Worm (Caenorhabditis elegans) whole organism, late embryonic: ENCODE data around the gene mmcm-1.

Experiments
- C38D4.7 ChIP-seq: fragments of 200-800 bp; sonication (Bioruptor generic); optimal IDR thresholded peaks from 2 replicates; lab custom pipeline; 2018; ENCODE audit warnings: mild to moderate bottlenecking, missing genetic modification characterization, moderate library complexity, missing compliant biosample characterization
- F13H6.1 ChIP-seq: sonication (generic microtip); optimal IDR thresholded peaks from 2 replicates; lab custom pipeline; 2016; ENCODE audit warnings: missing genetic modification characterization, missing compliant biosample characterization
- K09A11.1 ChIP-seq: sonication (generic microtip); optimal IDR thresholded peaks from 2 replicates; lab custom pipeline; 2017; ENCODE audit warnings: antibody characterized with exemption, mild to moderate bottlenecking, missing genetic modification characterization, missing compliant biosample characterization; ENCODE audit not compliant: insufficient read depth
- T23F11.4 ChIP-seq: fragments of 200-800 bp; sonication (Bioruptor generic); optimal IDR thresholded peaks from 2 replicates; lab custom pipeline; 2018; ENCODE audit warnings: mild to moderate bottlenecking, missing genetic modification characterization, missing compliant biosample characterization
- Y22D7AL.16 ChIP-seq: sonication (generic microtip); optimal IDR thresholded peaks from 2 replicates; lab custom pipeline; 2016; ENCODE audit warnings: missing genetic modification characterization, missing compliant biosample characterization
- ceh-14 ChIP-seq: sonication (generic microtip); optimal IDR thresholded peaks from 2 replicates; lab custom pipeline; 2016; ENCODE audit warnings: missing genotype, missing genetic modification characterization, missing compliant biosample characterization
- ceh-18 ChIP-seq: sonication (generic microtip); optimal IDR thresholded peaks from 2 replicates; lab custom pipeline; 2016; ENCODE audit warnings: missing genetic modification characterization, missing compliant biosample characterization
- ceh-19 ChIP-seq: fragments of 200-800 bp; sonication (Bioruptor generic); optimal IDR thresholded peaks from 2 replicates; lab custom pipeline; 2018; ENCODE audit warnings: mild to moderate bottlenecking, missing genetic modification characterization, missing compliant biosample characterization
- ceh-22 ChIP-seq: sonication (generic microtip); optimal IDR thresholded peaks from 2 replicates; lab custom pipeline; 2017; ENCODE audit warnings: missing biosample characterization, missing genetic modification characterization
- ceh-24 ChIP-seq: sonication (generic microtip); optimal IDR thresholded peaks from 2 replicates; lab custom pipeline; 2016; ENCODE audit warnings: mild to moderate bottlenecking, missing genetic modification characterization, missing compliant biosample characterization
- ceh-31 ChIP-seq: sonication (generic microtip); optimal IDR thresholded peaks from 2 replicates; lab custom pipeline; 2016; ENCODE audit warnings: missing genetic modification characterization, missing compliant biosample characterization
- ceh-34 ChIP-seq: sonication (generic microtip); optimal IDR thresholded peaks from 2 replicates; lab custom pipeline; 2016; ENCODE audit warnings: mild to moderate bottlenecking, missing genetic modification characterization, missing compliant biosample characterization
- ceh-45 ChIP-seq: fragments of 200-800 bp; sonication (Bioruptor generic); IDR thresholded peaks from 2 replicates; pipeline ENCODE4 v1.3.6; 2022; ENCODE audit warnings: missing genetic modification reagents, missing genetic modification characterization, missing compliant biosample characterization
- ceh-48 ChIP-seq: sonication (generic microtip); optimal IDR thresholded peaks from 2 replicates; lab custom pipeline; 2016; ENCODE audit warnings: missing genetic modification characterization, inconsistent platforms, missing compliant biosample characterization
- che-1 ChIP-seq: sonication (generic microtip); optimal IDR thresholded peaks from 2 replicates; lab custom pipeline; 2016; ENCODE audit warnings: mild to moderate bottlenecking, missing genetic modification characterization, missing compliant biosample characterization
- elt-4 ChIP-seq: sonication (generic microtip); optimal IDR thresholded peaks from 2 replicates; lab custom pipeline; 2016; ENCODE audit warnings: missing genetic modification characterization, missing compliant biosample characterization
- eyg-1 ChIP-seq: sonication (generic microtip); optimal IDR thresholded peaks from 2 replicates; lab custom pipeline; 2016; ENCODE audit warnings: missing genotype, missing genetic modification characterization, missing compliant biosample characterization
- fax-1 ChIP-seq: sonication (generic microtip); optimal IDR thresholded peaks from 2 replicates; lab custom pipeline; 2016; ENCODE audit warnings: missing genotype, missing genetic modification characterization, missing compliant biosample characterization
- fkh-10 ChIP-seq: fragments of 150-350 bp; optimal IDR thresholded peaks from 2 replicates; lab custom pipeline; 2014; ENCODE audit warnings: missing biosample characterization, missing genetic modification reagents, missing genetic modification characterization
- hlh-15 ChIP-seq: sonication (generic microtip); optimal IDR thresholded peaks from 2 replicates; lab custom pipeline; 2016; ENCODE audit warnings: missing genetic modification characterization, missing compliant biosample characterization
- hlh-8 ChIP-seq: sonication (generic microtip); optimal IDR thresholded peaks from 2 replicates; lab custom pipeline; 2016; ENCODE audit warnings: missing genotype, missing genetic modification characterization, missing compliant biosample characterization
- lim-6 ChIP-seq: sonication (generic microtip); optimal IDR thresholded peaks from 2 replicates; lab custom pipeline; 2016; ENCODE audit warnings: missing genetic modification characterization, missing compliant biosample characterization
- lin-11 ChIP-seq: fragments of 200-800 bp; sonication (Bioruptor generic); optimal IDR thresholded peaks from 2 replicates; lab custom pipeline; 2018; ENCODE audit warnings: mild to moderate bottlenecking, missing genetic modification characterization, missing compliant biosample characterization
- nfya-1 ChIP-seq: sonication (generic microtip); optimal IDR thresholded peaks from 2 replicates; lab custom pipeline; 2017; ENCODE audit warnings: missing genetic modification characterization, mild to moderate bottlenecking, missing compliant biosample characterization, antibody characterized with exemption, moderate library complexity
- npax-4 ChIP-seq: sonication (generic microtip); optimal IDR thresholded peaks from 2 replicates; lab custom pipeline; 2016; ENCODE audit warnings: missing genetic modification characterization, missing compliant biosample characterization
- pag-3 ChIP-seq: sonication (generic microtip); optimal IDR thresholded peaks from 2 replicates; lab custom pipeline; 2016; ENCODE audit warnings: missing compliant biosample characterization, missing genetic modification characterization, borderline replicate concordance
- pat-9 ChIP-seq: fragments of 200-800 bp; sonication (Bioruptor generic); optimal IDR thresholded peaks from 2 replicates; lab custom pipeline; 2018; ENCODE audit warnings: mild to moderate bottlenecking, missing genetic modification characterization, moderate library complexity, missing compliant biosample characterization
- pha-2 ChIP-seq: sonication (generic microtip); optimal IDR thresholded peaks from 2 replicates; lab custom pipeline; 2017; ENCODE audit warnings: mild to moderate bottlenecking, missing genetic modification characterization, missing compliant biosample characterization
- pros-1 ChIP-seq: fragments of 150-350 bp; optimal IDR thresholded peaks from 2 replicates; lab custom pipeline; 2014; ENCODE audit warnings: missing biosample characterization, missing genetic modification reagents, missing genetic modification characterization
- ref-2 ChIP-seq: sonication (generic microtip); optimal IDR thresholded peaks from 2 replicates; lab custom pipeline; 2016; ENCODE audit warnings: missing genetic modification characterization, missing compliant biosample characterization
- rnt-1 ChIP-seq: sonication (generic microtip); optimal IDR thresholded peaks from 2 replicates; lab custom pipeline; 2016; ENCODE audit warnings: missing genetic modification characterization, missing compliant biosample characterization
- tbx-2 ChIP-seq: sonication (generic microtip); optimal IDR thresholded peaks from 2 replicates; lab custom pipeline; 2016; ENCODE audit warnings: missing genetic modification characterization, missing compliant biosample characterization
- tbx-7 ChIP-seq: sonication (generic microtip); optimal IDR thresholded peaks from 2 replicates; lab custom pipeline; 2016; ENCODE audit warnings: missing genotype, missing genetic modification characterization, missing compliant biosample characterization
- ttx-3 ChIP-seq: sonication (generic microtip); optimal IDR thresholded peaks from 2 replicates; lab custom pipeline; 2016; ENCODE audit warnings: missing genetic modification reagents, missing genetic modification characterization, missing compliant biosample characterization
- unc-3 ChIP-seq, 2 experiments: fragments of 200-800 bp in 1 of 2; sonication (Bioruptor generic) in 1 of 2; sonication (generic microtip) in 1 of 2; conservative IDR thresholded peaks in 1 of 2; optimal IDR thresholded peaks in 1 of 2; 2 replicates each; pipeline versions ENCODE4 v1.3.6 to Lab custom; 2016 to 2022; ENCODE audit warnings: missing compliant biosample characterization in 2 of 2, missing genetic modification characterization in 2 of 2, missing genetic modification reagents in 1 of 2
- unc-55 ChIP-seq: sonication (generic microtip); optimal IDR thresholded peaks from 2 replicates; lab custom pipeline; 2017; ENCODE audit warnings: missing biosample characterization, missing genetic modification reagents, missing genetic modification characterization

mmcm-1 gene

DNA sequence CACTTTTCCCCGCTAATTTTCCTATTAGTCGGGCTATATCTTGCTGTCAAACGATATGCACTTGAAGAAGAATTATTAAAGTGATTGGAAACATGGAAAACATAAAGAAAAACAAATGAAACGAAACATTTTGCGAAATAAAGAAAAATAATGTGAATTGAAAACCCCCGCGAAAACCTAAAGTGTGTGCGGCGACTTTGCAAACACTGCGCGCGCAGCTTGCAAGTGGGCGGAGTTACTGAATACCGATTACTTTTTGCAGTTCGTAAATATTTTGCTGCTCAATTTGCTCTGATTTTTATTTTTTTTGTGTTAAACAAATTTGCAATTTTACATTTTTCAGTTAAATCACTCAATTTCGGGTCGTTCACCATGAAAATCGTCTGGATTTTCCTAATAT, 9.1 kb upstream of the mmcm-1 start, which contains the start of gene ccdc-47 (continued):
- TF ChIP-seq ref-2 (tag; lab: Kevin White, UChicago) (peak; percentile 86), nfya-1 (tag; lab: Kevin White, UChicago) (peak; percentile 88), ceh-24 (peak; percentile 26), lim-6 (tag; lab: Kevin White, UChicago) (no peak), pros-1 (tag; lab: Kevin White, UChicago) (no peak), fkh-10 (no peak), ceh-45 (GFP tag; lab: Robert Waterston, UW) (peak; percentile 73; the same call in 1 of the 2 replicates), Y22D7AL.16 (tag; lab: Kevin White, UChicago) (peak; percentile 56), npax-4 (tag; lab: Kevin White, UChicago) (peak; percentile 48), pha-2 (tag; lab: Kevin White, UChicago) (peak; percentile 77), C38D4.7 (GFP tag; lab: Kevin White, UChicago) (peak; percentile 77), unc-3 (GFP tag; conservative IDR thresholded peaks at IDR 0.05; lab: Robert Waterston, UW) (peak; percentile 66), unc-3 (tag; optimal IDR thresholded peaks at IDR 0.05; lab: Kevin White, UChicago) (peak; percentile 81), ceh-48 (tag; lab: Kevin White, UChicago) (peak; percentile 84), lin-11 (tag; lab: Kevin White, UChicago) (peak; percentile 55), tbx-7 (tag; lab: Kevin White, UChicago) (peak; percentile 39), F13H6.1 (tag; lab: Kevin White, UChicago) (peak; percentile 79), ceh-14 (peak; percentile 91), ceh-19 (GFP tag; lab: Kevin White, UChicago) (peak; percentile 87), tbx-2 (tag; lab: Kevin White, UChicago) (peak; percentile 88), che-1 (tag; lab: Kevin White, UChicago) (peak; percentile 72)

DNA sequence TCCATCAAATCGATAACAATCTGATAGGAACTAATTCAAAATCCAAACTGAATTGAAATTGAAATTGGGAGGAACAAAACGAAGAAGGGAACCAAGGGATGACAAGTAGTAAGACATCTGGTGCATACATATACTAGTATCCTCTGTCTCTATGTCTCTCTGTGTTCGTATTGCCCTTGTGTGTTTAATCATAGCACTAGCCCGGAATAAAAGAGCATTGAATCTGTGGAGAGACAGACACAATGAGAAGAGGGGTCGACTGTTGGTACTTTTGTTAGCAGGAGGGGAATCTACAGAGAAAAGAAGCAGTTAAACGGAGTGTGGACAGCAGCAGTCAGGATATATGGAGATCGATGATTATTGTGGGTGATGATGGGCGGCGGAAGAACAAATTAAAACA, 8.2 kb upstream of the mmcm-1 start:
- TF ChIP-seq pag-3 (tag; lab: Kevin White, UChicago) (no peak), hlh-15 (tag; lab: Kevin White, UChicago) (no peak), tbx-2 (tag; lab: Kevin White, UChicago) (peak; percentile 1), unc-55 (GFP tag; lab: Kevin White, UChicago) (peak; percentile 54), ref-2 (tag; lab: Kevin White, UChicago) (peak; percentile 3), ceh-31 (tag; lab: Kevin White, UChicago) (peak; percentile 10), nfya-1 (tag; lab: Kevin White, UChicago) (peak; percentile 60), hlh-8 (peak; percentile 12), T23F11.4 (GFP tag; lab: Kevin White, UChicago) (no peak), eyg-1 (tag; lab: Kevin White, UChicago) (no peak), rnt-1 (tag; lab: Kevin White, UChicago) (no peak)
- TF ChIP-seq, all 69 proteins: peak for 6

DNA sequence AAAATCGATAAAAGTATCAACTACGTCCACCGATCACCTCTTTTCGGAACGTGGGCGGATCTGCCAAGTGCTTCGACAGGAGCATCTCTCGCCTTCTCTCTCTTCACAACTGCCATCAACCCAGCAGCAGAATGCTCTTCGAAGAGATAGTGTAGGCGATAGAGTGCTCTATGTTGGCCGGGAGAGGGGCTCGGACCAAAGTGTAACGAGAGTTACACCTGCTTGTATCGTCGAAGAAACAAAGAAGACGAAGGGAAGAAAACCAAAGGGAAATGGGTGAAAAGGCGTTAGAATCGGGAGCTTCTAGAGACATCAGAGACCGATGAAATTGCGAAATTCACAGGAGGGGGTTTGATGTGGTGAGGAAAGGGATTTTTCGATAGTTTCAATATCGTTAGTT, 7.3 kb upstream of the mmcm-1 start:
- TF ChIP-seq Y22D7AL.16 (tag; lab: Kevin White, UChicago) (no peak), tbx-2 (tag; lab: Kevin White, UChicago) (peak; percentile 21), ceh-14 (no peak), ceh-18 (tag; lab: Kevin White, UChicago) (peak; percentile 43), ceh-22 (tag; lab: Kevin White, UChicago) (no peak), K09A11.1 (tag; lab: Kevin White, UChicago) (no peak), nfya-1 (tag; lab: Kevin White, UChicago) (peak; percentile 3), pat-9 (tag; lab: Kevin White, UChicago) (no peak), elt-4 (tag; lab: Kevin White, UChicago) (no peak), unc-3 (GFP tag; conservative IDR thresholded peaks at IDR 0.05; lab: Robert Waterston, UW) (no peak), unc-3 (tag; optimal IDR thresholded peaks at IDR 0.05; lab: Kevin White, UChicago) (no peak), fax-1 (no peak), ceh-31 (tag; lab: Kevin White, UChicago) (peak; percentile 4), rnt-1 (tag; lab: Kevin White, UChicago) (peak; percentile 63), ttx-3 (no peak), ceh-34 (peak; percentile 10), unc-55 (GFP tag; lab: Kevin White, UChicago) (peak; percentile 78)
